Fruit fly (Drosophila melanogaster): Measurements from ENCODE around the gene CG32249.

CG32249 gene

DNA sequence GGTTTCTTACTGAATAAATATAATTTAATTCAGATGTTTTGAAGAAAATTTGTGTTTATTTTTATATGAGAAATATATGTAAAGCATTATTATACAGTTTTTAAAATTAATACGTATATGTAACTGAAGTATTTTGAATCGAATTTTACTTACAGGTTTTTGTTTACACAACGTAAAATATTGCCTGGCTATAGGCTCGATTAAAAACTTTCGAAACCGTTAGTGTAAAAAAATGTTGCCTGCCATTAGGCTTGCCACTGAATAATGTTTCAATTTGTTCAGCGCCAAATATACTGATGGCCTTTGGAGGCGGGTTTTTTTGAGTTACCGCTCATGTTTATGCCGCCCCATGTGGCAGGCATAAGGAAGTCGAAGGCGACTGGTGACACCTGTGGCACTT lies 43.2 kb upstream of the CG32249 start (continued):
- TF ChIP-seq Taf1 (GFP tag; IDR thresholded peaks at IDR 0.05) (no peak), CG8281 (tag; optimal IDR thresholded peaks at IDR 0.05) (peak; percentile 8), CTCF (GFP tag; optimal IDR thresholded peaks at IDR 0.05) (peak; percentile 55), shn (GFP tag; optimal IDR thresholded peaks at IDR 0.05) (no peak), Med (GFP tag) (peak; percentile 54), CG12769 (tag; optimal IDR thresholded peaks at IDR 0.05) (no peak), corto (GFP tag; optimal IDR thresholded peaks at IDR 0.05) (no peak), vnd (GFP tag; IDR thresholded peaks at IDR 0.05; ENCODE audit: partially characterized antibody) (no peak), Sry-β (GFP tag; optimal IDR thresholded peaks at IDR 0.05) (no peak), inv (GFP tag; IDR thresholded peaks at IDR 0.05; ENCODE audit: partially characterized antibody) (no peak), E2f2 (GFP tag; IDR thresholded peaks at IDR 0.05) (peak; percentile 48), CHES-1-like (GFP tag; optimal IDR thresholded peaks at IDR 0.05) (no peak)

DNA sequence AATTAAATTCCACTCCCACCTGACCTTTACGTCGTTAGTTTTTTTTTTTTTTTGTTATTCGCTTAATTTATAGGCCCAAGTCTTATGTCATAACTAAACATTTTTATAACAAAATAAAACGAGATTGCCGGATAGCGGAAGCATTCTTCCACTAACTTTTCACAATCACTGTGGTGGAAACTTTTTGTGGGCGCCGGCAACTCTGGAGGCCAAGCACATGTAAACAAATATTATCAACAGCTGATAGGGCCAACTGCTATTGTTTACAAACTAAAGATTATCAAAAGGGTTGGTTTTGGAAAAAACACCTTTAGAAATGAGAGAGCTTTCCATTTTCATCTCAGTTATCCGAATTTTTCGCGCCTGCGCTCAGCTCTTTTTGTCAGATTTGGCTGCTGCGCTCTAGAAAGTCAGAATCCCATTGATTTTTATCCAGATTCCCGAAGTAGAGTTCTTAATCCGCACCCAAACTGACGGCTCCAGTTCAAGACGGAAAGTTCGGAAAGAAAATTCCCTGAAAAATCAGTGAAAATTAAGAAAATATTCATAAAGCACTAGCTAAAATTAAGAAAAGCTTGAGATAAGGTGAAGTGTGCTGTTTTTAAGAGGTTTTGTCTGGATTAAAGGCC lies 40.8 kb upstream of the CG32249 start, which contains the start of gene nAChRbeta1:
TSS of gene nAChRbeta1 (plus strand) at position 432 of the 629 bp plus-strand sequence.
- TF ChIP-seq CG10147 (GFP tag; optimal IDR thresholded peaks at IDR 0.05) (no peak), lab (GFP tag; optimal IDR thresholded peaks at IDR 0.05) (peak; percentile 4), twi (tag; optimal IDR thresholded peaks at IDR 0.05) (no peak), CG13894 (tag; optimal IDR thresholded peaks at IDR 0.05) (peak; percentile 20), sens-2 (GFP tag; IDR thresholded peaks at IDR 0.05) (no peak), Bgb (GFP tag; IDR thresholded peaks at IDR 0.05; ENCODE audit: partially characterized antibody) (no peak), CG34422 (GFP tag; IDR thresholded peaks at IDR 0.05) (peak; percentile 76; the same call in 1 of the 3 replicates), CG1024 (GFP tag; IDR thresholded peaks at IDR 0.05) (no peak), CG18764 (GFP tag; optimal IDR thresholded peaks at IDR 0.05) (no peak), crp (GFP tag; optimal IDR thresholded peaks at IDR 0.05) (peak in 1 of 2 experiments; percentile 45), B-H1 (GFP tag; IDR thresholded peaks at IDR 0.05) (no peak), mam (GFP tag; optimal IDR thresholded peaks at IDR 0.05) (no peak), Trl (optimal IDR thresholded peaks at IDR 0.05) (peak in 1 of 2 experiments; percentile 17), Trl (GFP tag; optimal IDR thresholded peaks at IDR 0.05) (no peak), nerfin-1 (tag; optimal IDR thresholded peaks at IDR 0.05) (peak; percentile 55), Med (GFP tag) (peak; percentile 46), Fer1 (GFP tag; optimal IDR thresholded peaks at IDR 0.05) (peak; percentile 24), klu (GFP tag; IDR thresholded peaks at IDR 0.05) (no peak), exex (tag; optimal IDR thresholded peaks at IDR 0.05) (no peak), Deaf1 (tag; optimal IDR thresholded peaks at IDR 0.05) (peak; percentile 61), CG6813 (GFP tag; optimal IDR thresholded peaks at IDR 0.05) (no peak), CG2120 (GFP tag; optimal IDR thresholded peaks at IDR 0.05) (peak; percentile 14), scrt (GFP tag; optimal IDR thresholded peaks at IDR 0.05) (peak; percentile 83), zen (tag; optimal IDR thresholded peaks at IDR 0.05) (no peak), CG3847 (GFP tag; IDR thresholded peaks at IDR 0.05) (no peak), CG34376 (GFP tag; optimal IDR thresholded peaks at IDR 0.05) (peak; percentile 19), chn (GFP tag; optimal IDR thresholded peaks at IDR 0.05) (no peak), sqz (GFP tag; optimal IDR thresholded peaks at IDR 0.05) (peak; percentile 10), danr (GFP tag; IDR thresholded peaks at IDR 0.05) (no peak), HLH3B (GFP tag; IDR thresholded peaks at IDR 0.05) (no peak), sob (GFP tag; IDR thresholded peaks at IDR 0.05) (no peak), NC2β (GFP tag; optimal IDR thresholded peaks at IDR 0.05) (no peak), CG14710 (tag; optimal IDR thresholded peaks at IDR 0.05) (no peak), CG8388 (GFP tag; optimal IDR thresholded peaks at IDR 0.05) (peak; percentile 66), ATbp (GFP tag; optimal IDR thresholded peaks at IDR 0.05) (no peak), Hmx (GFP tag; optimal IDR thresholded peaks at IDR 0.05) (no peak), pb (GFP tag; optimal IDR thresholded peaks at IDR 0.05) (no peak), fu2 (GFP tag; optimal IDR thresholded peaks at IDR 0.05) (no peak), ewg (GFP tag; optimal IDR thresholded peaks at IDR 0.05) (peak; percentile 74)
